Worm (Caenorhabditis elegans) whole organism, L3 larva: ENCODE measurements around the gene fbxb-42.

Experiments
- R02D3.7 ChIP-seq: fragments of 150-350 bp; optimal IDR thresholded peaks from 2 replicates; lab custom pipeline; 2014; ENCODE audit warnings: missing biosample characterization, missing genetic modification characterization
- ZK546.5 ChIP-seq: sonication (generic microtip); optimal IDR thresholded peaks from 2 replicates; lab custom pipeline; 2017; ENCODE audit warnings: missing biosample characterization, missing genetic modification characterization
- ama-1 ChIP-seq: fragments of 150-350 bp; optimal IDR thresholded peaks from 2 replicates; lab custom pipeline; 2018
- ceh-28 ChIP-seq: fragments of 150-350 bp; optimal IDR thresholded peaks from 2 replicates; lab custom pipeline; 2014; ENCODE audit warnings: missing biosample characterization, missing genetic modification reagents, missing genetic modification characterization
- elt-1 ChIP-seq: fragments of 150-350 bp; optimal IDR thresholded peaks from 2 replicates; lab custom pipeline; 2014; ENCODE audit warnings: missing biosample characterization, missing genetic modification characterization
- fkh-10 ChIP-seq: sonication (generic microtip); optimal IDR thresholded peaks from 2 replicates; lab custom pipeline; 2017; ENCODE audit warnings: missing biosample characterization, missing genetic modification reagents, missing genetic modification characterization
- fkh-2 ChIP-seq: fragments of 150-350 bp; optimal IDR thresholded peaks from 2 replicates; lab custom pipeline; 2014; ENCODE audit warnings: missing biosample characterization, missing genetic modification reagents, missing genetic modification characterization
- nhr-23 ChIP-seq: fragments of 150-350 bp; optimal IDR thresholded peaks from 2 replicates; lab custom pipeline; 2014; ENCODE audit warnings: missing biosample characterization, missing genetic modification reagents, missing genetic modification characterization
- pqm-1 ChIP-seq: fragments of 150-350 bp; optimal IDR thresholded peaks from 2 replicates; lab custom pipeline; 2017; ENCODE audit warnings: missing biosample characterization, missing genetic modification characterization, inconsistent platforms
- ztf-11 ChIP-seq: fragments of 150-350 bp; optimal IDR thresholded peaks from 2 replicates; lab custom pipeline; 2014; ENCODE audit warnings: missing biosample characterization, missing genetic modification characterization

- no peak for TF ChIP-seq pqm-1 (tag; lab: Kevin White, UChicago)
- no peak for TF ChIP-seq R02D3.7 (tag; lab: Kevin White, UChicago)
- TF ChIP-seq ama-1 (lab: Kevin White, UChicago), result no peak
- no peak for TF ChIP-seq fkh-2 (tag; lab: Kevin White, UChicago)
- no peak for TF ChIP-seq ZK546.5 (tag; lab: Kevin White, UChicago)
- no peak for TF ChIP-seq ztf-11 (tag; lab: Kevin White, UChicago)
- no peak for TF ChIP-seq fkh-10 (GFP tag; lab: Kevin White, UChicago)
- TF ChIP-seq elt-1 (tag; lab: Kevin White, UChicago), result no peak
- no peak for TF ChIP-seq ceh-28 (tag; lab: Kevin White, UChicago)
- TF ChIP-seq nhr-23 (tag; lab: Kevin White, UChicago), result no peak
Observed at ce11 chrII:1518914-1519313, 18.5 kb upstream of the fbxb-42 start, which contains the start of gene Y51H7BR.8.
